Worm (Caenorhabditis elegans): ENCODE results near the gene F26A1.1.

DNA sequence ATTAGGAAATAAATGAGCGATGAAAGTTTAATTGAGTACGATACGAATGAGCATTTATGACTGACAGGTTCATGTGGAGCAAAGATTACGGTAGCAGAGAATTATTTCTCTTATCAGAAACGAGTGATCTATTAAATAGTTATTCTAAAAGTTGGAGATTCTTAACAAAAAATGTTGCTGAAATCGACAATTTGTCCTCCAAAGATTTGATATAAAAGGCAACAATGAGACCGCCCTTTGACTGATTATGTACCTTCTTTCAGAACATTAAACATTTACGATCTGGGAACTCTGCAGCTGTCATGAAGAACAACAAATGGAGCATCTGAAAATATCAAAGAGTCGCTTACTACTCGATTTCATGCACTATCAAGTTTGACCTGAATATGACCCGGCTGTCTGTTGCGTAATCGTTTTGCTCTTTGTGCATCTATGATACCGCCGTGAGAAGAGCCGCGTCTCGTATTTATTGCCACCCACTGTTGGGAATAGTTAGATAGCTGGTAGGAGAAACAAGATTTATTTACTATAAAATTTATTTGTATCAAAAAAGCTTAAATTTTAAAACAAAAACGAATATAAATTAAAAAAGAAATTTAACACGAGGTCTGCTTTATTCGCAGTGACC is 40.7 kb upstream of the F26A1.1 start, which contains the start of gene pal-1:
- TF ChIP-seq mep-1 (tag; optimal IDR thresholded peaks at IDR 0.05) (no peak), snpc-4 (tag; optimal IDR thresholded peaks at IDR 0.05) (no peak), elt-3 (tag; optimal IDR thresholded peaks at IDR 0.05) (no peak), nhr-76 (tag; optimal IDR thresholded peaks at IDR 0.05) (no peak), tbx-8 (GFP tag; optimal IDR thresholded peaks at IDR 0.05) (no peak), nhr-28 (tag; optimal IDR thresholded peaks at IDR 0.05) (no peak)
